Worm (Caenorhabditis elegans) whole organism, midembryonic: ENCODE data around the gene hcf-1.

ENCODE experiments used
- T22C8.4 ChIP-seq: fragments of 200-800 bp; sonication (Bioruptor generic); IDR thresholded peaks from 2 replicates; pipeline ENCODE4 v1.3.6; 2022; ENCODE audit warnings: missing genetic modification characterization, missing compliant biosample characterization
- flt-1 ChIP-seq: fragments of 200-800 bp; sonication (Bioruptor generic); IDR thresholded peaks from 2 replicates; pipeline ENCODE4 v1.3.6; 2022; ENCODE audit warnings: missing genetic modification characterization, missing compliant biosample characterization
- med-1 ChIP-seq: sonication (generic microtip); optimal IDR thresholded peaks from 2 replicates; lab custom pipeline; 2017; ENCODE audit warnings: missing genetic modification characterization, mild to moderate bottlenecking, missing compliant biosample characterization, antibody characterized with exemption, missing genetic modification reagents; ENCODE audit not compliant: insufficient read depth

DNA sequence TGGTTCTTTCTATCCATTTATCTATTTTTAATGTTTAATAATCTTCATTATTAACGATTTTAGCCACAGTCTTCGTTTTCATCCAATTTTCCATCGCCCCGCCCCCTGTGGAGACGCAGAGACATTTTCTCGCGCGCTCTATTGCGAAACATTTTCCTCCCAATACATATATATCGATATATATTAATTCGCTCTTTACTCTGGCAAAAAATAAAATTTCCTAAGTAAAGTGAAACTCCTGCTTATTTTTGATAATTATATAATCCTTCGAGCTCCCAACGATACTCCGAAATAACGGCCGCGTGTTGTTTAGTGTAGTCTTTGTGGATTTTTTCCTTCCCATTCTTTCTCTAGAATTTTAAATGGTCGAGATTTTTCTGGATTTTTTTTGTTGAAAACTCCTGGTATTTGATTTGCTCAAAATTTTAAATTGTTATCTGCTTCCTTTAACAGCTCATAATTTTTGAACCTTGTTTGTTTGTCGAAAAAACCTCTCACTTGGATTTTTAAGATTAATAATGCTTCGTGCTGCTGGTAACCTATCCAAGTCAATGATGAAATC, 45.6 kb downstream of the hcf-1 start, which contains the start of gene sucg-1:
- TF ChIP-seq med-1 (no peak), T22C8.4 (GFP tag; lab: Robert Waterston, UW) (no peak), flt-1 (GFP tag; lab: Robert Waterston, UW) (no peak)
